Fruit fly (Drosophila melanogaster) Kc167 (cell line): ENCODE measurements around the gene CG18675.

Experiments
- Sin3A ChIP-seq: fragments of >200 bp; optimal IDR thresholded peaks from 2 replicates; lab custom pipeline; 2018; ENCODE audit warnings: missing external identifiers
- psq ChIP-seq: fragments of >200 bp; optimal IDR thresholded peaks from 2 replicates; lab custom pipeline; 2017; ENCODE audit warnings: missing external identifiers

DNA sequence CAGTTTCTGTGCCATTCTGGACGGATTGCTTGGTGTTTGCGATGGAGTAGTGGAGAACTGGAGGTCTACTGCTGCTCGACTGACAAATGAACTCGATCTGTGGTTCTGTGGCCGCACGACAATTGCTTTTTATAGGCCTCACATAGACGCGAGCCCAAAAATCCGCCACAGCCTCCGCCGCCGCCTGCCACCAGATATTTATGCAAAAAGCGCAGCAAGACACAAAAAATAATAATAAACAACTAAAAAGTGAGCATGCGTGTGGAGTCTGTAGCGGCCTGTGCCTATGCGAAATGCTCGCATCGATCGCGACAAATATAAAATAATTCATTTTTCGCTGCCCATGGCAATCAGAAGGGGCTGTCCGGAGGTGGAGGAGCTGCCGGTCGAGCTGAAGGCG, 35.4 kb downstream of the CG18675 start, which contains the start of gene Cpr64Aa:
- TF ChIP-seq Sin3A (lab: Kevin White, UChicago) (no peak), psq (lab: Kevin White, UChicago) (no peak)
